Worm (Caenorhabditis elegans) whole organism, L2 larva: ENCODE data around the gene cblc-1.

Experiments
- C34F6.9 ChIP-seq: fragments of 150-350 bp; optimal IDR thresholded peaks from 2 replicates; lab custom pipeline; 2014; ENCODE audit warnings: missing biosample characterization, missing genetic modification characterization
- F13H6.1 ChIP-seq: sonication (generic microtip); optimal IDR thresholded peaks from 2 replicates; lab custom pipeline; 2016; ENCODE audit warnings: missing genetic modification characterization, missing compliant biosample characterization
- R02D3.7 ChIP-seq: fragments of 150-350 bp; optimal IDR thresholded peaks from 2 replicates; lab custom pipeline; 2014; ENCODE audit warnings: missing biosample characterization, missing genetic modification characterization
- Y55F3AM.14 ChIP-seq: fragments of 200-800 bp; sonication (Bioruptor generic); optimal IDR thresholded peaks from 2 replicates; lab custom pipeline; 2018; ENCODE audit warnings: mild to moderate bottlenecking, missing genetic modification characterization, missing compliant biosample characterization
- ZK546.5 ChIP-seq: sonication (generic microtip); optimal IDR thresholded peaks from 2 replicates; lab custom pipeline; 2017; ENCODE audit warnings: missing biosample characterization, missing genetic modification characterization
- alr-1 ChIP-seq: fragments of 150-350 bp; optimal IDR thresholded peaks from 2 replicates; lab custom pipeline; 2014; ENCODE audit warnings: missing biosample characterization, missing genetic modification characterization
- ama-1 ChIP-seq: fragments of 150-350 bp; optimal IDR thresholded peaks from 2 replicates; lab custom pipeline; 2018; ENCODE audit warnings: inconsistent platforms
- blmp-1 ChIP-seq: sonication (generic microtip); optimal IDR thresholded peaks from 2 replicates; lab custom pipeline; 2017; ENCODE audit warnings: missing genetic modification characterization, mild to moderate bottlenecking, missing compliant biosample characterization, antibody characterized with exemption, moderate library complexity; ENCODE audit not compliant: insufficient read depth
- ceh-16 ChIP-seq: fragments of 150-350 bp; optimal IDR thresholded peaks from 2 replicates; lab custom pipeline; 2014; ENCODE audit warnings: missing biosample characterization, missing genetic modification characterization
- ceh-82 ChIP-seq: fragments of 150-350 bp; optimal IDR thresholded peaks from 2 replicates; lab custom pipeline; 2014; ENCODE audit warnings: missing biosample characterization, missing genetic modification characterization
- crh-2 ChIP-seq: sonication (generic microtip); optimal IDR thresholded peaks from 2 replicates; lab custom pipeline; 2017; ENCODE audit warnings: missing biosample characterization, missing genetic modification characterization
- egl-27 ChIP-seq: sonication (generic microtip); optimal IDR thresholded peaks from 3 replicates; lab custom pipeline; 2017; ENCODE audit warnings: missing biosample characterization, missing genetic modification reagents, missing genetic modification characterization
- elt-1 ChIP-seq: fragments of 150-350 bp; optimal IDR thresholded peaks from 2 replicates; lab custom pipeline; 2014; ENCODE audit warnings: missing biosample characterization, missing genetic modification characterization
- fos-1 ChIP-seq: fragments of 150-350 bp; optimal IDR thresholded peaks from 2 replicates; lab custom pipeline; 2014; ENCODE audit warnings: missing biosample characterization, missing genetic modification characterization
- gmeb-1 ChIP-seq: fragments of 150-350 bp; optimal IDR thresholded peaks from 2 replicates; lab custom pipeline; 2014; ENCODE audit warnings: missing biosample characterization, missing genetic modification characterization
- lin-11 ChIP-seq: fragments of 150-350 bp; sonication (generic microtip); optimal IDR thresholded peaks from 2 replicates; lab custom pipeline; 2014; ENCODE audit warnings: missing biosample characterization, missing genetic modification characterization, inconsistent platforms, mixed read lengths
- lin-39 ChIP-seq: fragments of 150-350 bp; optimal IDR thresholded peaks from 2 replicates; lab custom pipeline; 2014; ENCODE audit warnings: missing biosample characterization, missing genetic modification reagents, missing genetic modification characterization
- lsy-2 ChIP-seq, 2 experiments: fragments of 150-350 bp in 1 of 2; sonication (generic microtip) in 1 of 2; optimal IDR thresholded peaks; 2 replicates each; lab custom pipeline; 2014 to 2017; ENCODE audit warnings: missing biosample characterization in 2 of 2, missing genetic modification characterization in 2 of 2
- mbf-1 ChIP-seq: sonication (generic microtip); optimal IDR thresholded peaks from 2 replicates; lab custom pipeline; 2017; ENCODE audit warnings: missing biosample characterization, missing genetic modification characterization
- nhr-10 ChIP-seq: sonication (generic microtip); optimal IDR thresholded peaks from 2 replicates; lab custom pipeline; 2017; ENCODE audit warnings: missing biosample characterization, missing genetic modification characterization
- nhr-11 ChIP-seq: fragments of 150-350 bp; optimal IDR thresholded peaks from 2 replicates; lab custom pipeline; 2014; ENCODE audit warnings: missing biosample characterization, missing genetic modification characterization
- nhr-12 ChIP-seq: fragments of 150-350 bp; optimal IDR thresholded peaks from 2 replicates; lab custom pipeline; 2014; ENCODE audit warnings: missing biosample characterization, missing genetic modification characterization
- nhr-21 ChIP-seq: fragments of 150-350 bp; optimal IDR thresholded peaks from 2 replicates; lab custom pipeline; 2014; ENCODE audit warnings: missing biosample characterization, missing genetic modification characterization
- nhr-23 ChIP-seq: fragments of 150-350 bp; optimal IDR thresholded peaks from 2 replicates; lab custom pipeline; 2014; ENCODE audit warnings: missing biosample characterization, missing genetic modification reagents, missing genetic modification characterization
- nhr-25 ChIP-seq: fragments of 150-350 bp; sonication (generic microtip); optimal IDR thresholded peaks from 3 replicates; lab custom pipeline; 2014; ENCODE audit warnings: missing biosample characterization, missing genetic modification characterization
- nhr-6 ChIP-seq: fragments of 150-350 bp; optimal IDR thresholded peaks from 2 replicates; lab custom pipeline; 2014; ENCODE audit warnings: missing biosample characterization, missing genetic modification characterization
- peb-1 ChIP-seq: fragments of 150-350 bp; optimal IDR thresholded peaks from 2 replicates; lab custom pipeline; 2014; ENCODE audit warnings: missing biosample characterization, missing genetic modification characterization
- sem-4 ChIP-seq: fragments of 150-350 bp; optimal IDR thresholded peaks from 2 replicates; lab custom pipeline; 2014; ENCODE audit warnings: missing biosample characterization, missing genetic modification reagents, missing genetic modification characterization
- sma-3 ChIP-seq: sonication (generic microtip); optimal IDR thresholded peaks from 2 replicates; lab custom pipeline; 2016; ENCODE audit warnings: missing genetic modification reagents, missing genetic modification characterization, missing compliant biosample characterization
- sma-9 ChIP-seq, 2 experiments: fragments of 150-350 bp in 1 of 2; sonication (generic microtip) in 1 of 2; optimal IDR thresholded peaks; 2 replicates each; lab custom pipeline; 2014 to 2016; ENCODE audit warnings: missing genetic modification characterization in 2 of 2, mild to moderate bottlenecking in 1 of 2, missing biosample characterization in 1 of 2, missing compliant biosample characterization in 1 of 2, missing genetic modification reagents in 1 of 2, moderate library complexity in 1 of 2
- snpc-4 ChIP-seq: fragments of 150-350 bp; optimal IDR thresholded peaks from 2 replicates; lab custom pipeline; 2014; ENCODE audit warnings: missing biosample characterization, missing genetic modification characterization
- unc-39 ChIP-seq: fragments of 150-350 bp; optimal IDR thresholded peaks from 2 replicates; lab custom pipeline; 2014; ENCODE audit warnings: missing biosample characterization, missing genetic modification characterization
- unc-62 ChIP-seq: fragments of 150-350 bp; optimal IDR thresholded peaks from 2 replicates; lab custom pipeline; 2014; ENCODE audit warnings: missing biosample characterization, missing genetic modification reagents, missing genetic modification characterization
- ztf-1 ChIP-seq: fragments of 200-800 bp; sonication (Bioruptor generic); conservative IDR thresholded peaks from 2 replicates; pipeline ENCODE4 v1.3.6; 2022; ENCODE audit warnings: missing genetic modification characterization, missing compliant biosample characterization
- ztf-11 ChIP-seq: sonication (generic microtip); optimal IDR thresholded peaks from 2 replicates; lab custom pipeline; 2017; ENCODE audit warnings: missing biosample characterization, missing genetic modification characterization
- ztf-4 ChIP-seq: fragments of 150-350 bp; optimal IDR thresholded peaks from 2 replicates; lab custom pipeline; 2014; ENCODE audit warnings: missing biosample characterization, missing genetic modification characterization

Gene cblc-1

DNA sequence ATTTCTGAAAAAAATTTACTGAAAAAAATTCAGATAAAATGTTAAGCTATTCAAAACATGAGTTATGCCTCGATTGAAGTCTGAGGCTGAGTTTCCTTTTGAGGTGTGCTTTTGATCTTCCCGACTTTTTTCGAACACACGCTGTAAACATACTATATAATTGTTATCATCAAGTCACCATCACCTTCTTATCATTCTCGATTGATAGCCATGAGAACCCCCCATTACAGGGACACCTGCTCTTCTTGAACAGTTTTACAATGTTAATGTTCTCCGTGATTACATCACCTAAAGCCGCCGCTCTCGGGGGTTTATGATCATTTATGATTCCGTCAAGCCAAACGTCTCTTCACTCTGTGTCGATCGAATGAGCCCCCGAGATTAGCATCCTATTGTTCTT, 43.2 kb upstream of the cblc-1 start:
- TF ChIP-seq ztf-4 (tag; lab: Kevin White, UChicago) = no peak
- no peak for TF ChIP-seq nhr-25 (tag; lab: Kevin White, UChicago)
- TF ChIP-seq nhr-12 (tag; lab: Kevin White, UChicago) = no peak
- no peak for TF ChIP-seq unc-39 (tag; lab: Kevin White, UChicago)
- no peak for TF ChIP-seq nhr-11 (tag; lab: Kevin White, UChicago)
- no peak for TF ChIP-seq lsy-2 (tag; optimal IDR thresholded peaks at IDR 0.05; lab: Kevin White, UChicago)
- no peak for TF ChIP-seq C34F6.9 (tag; lab: Kevin White, UChicago)
- no peak for TF ChIP-seq F13H6.1 (tag; lab: Kevin White, UChicago)
- TF ChIP-seq blmp-1 (tag; lab: Kevin White, UChicago) = no peak
- no peak for TF ChIP-seq unc-62 (GFP tag; lab: Kevin White, UChicago)
- no peak for TF ChIP-seq ztf-1 (GFP tag; lab: Robert Waterston, UW)
- TF ChIP-seq elt-1 = no peak
- no peak for TF ChIP-seq nhr-10 (tag; lab: Kevin White, UChicago)
- no peak for TF ChIP-seq snpc-4 (tag; lab: Kevin White, UChicago)
- no peak for TF ChIP-seq ZK546.5 (tag; lab: Kevin White, UChicago)
- TF ChIP-seq ama-1 (lab: Kevin White, UChicago) = no peak
- TF ChIP-seq R02D3.7 (tag; lab: Kevin White, UChicago) = no peak
- TF ChIP-seq nhr-23 (tag; lab: Kevin White, UChicago) = no peak
- TF ChIP-seq, all 48 proteins: peak for 0

DNA sequence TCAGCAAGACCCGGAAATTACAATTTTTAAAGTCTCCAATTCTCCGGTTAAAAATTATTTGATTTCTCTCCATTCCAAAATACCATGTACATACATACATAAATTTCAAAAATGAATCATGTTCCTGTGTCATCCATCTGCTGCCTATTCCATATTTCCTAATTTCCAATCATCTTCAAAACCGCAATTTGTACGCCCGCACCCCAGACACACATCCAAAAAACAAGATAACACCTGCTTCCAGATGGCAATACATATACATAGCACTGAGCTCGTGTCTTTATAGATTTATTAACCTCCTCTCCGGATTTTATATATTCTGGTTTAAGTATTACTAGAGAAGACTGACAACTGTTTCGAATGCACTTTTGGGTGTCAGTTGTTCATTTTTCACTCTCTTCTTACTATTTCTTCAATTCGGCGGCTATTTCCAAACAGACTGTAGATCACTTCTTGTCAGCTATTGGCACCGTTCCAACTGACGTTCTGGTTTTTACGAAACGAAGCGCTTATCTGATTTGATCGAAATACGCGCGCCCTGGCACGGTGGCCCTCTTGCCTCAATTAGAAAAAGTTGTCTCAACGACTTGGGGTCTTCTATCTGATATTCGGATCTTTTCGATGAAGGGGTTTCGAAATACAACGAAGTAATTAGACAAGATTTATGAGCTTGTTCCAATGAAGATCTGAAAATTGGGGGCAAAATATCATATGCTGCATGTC, 40.9 kb upstream of the cblc-1 start:
- no peak for TF ChIP-seq R02D3.7 (tag; lab: Kevin White, UChicago)
- no peak for TF ChIP-seq gmeb-1 (tag; lab: Kevin White, UChicago)
- TF ChIP-seq ceh-16 (tag; lab: Kevin White, UChicago) = peak; percentile 90
- peak; percentile 16 for TF ChIP-seq elt-1
- TF ChIP-seq nhr-11 (tag; lab: Kevin White, UChicago) = no peak

DNA sequence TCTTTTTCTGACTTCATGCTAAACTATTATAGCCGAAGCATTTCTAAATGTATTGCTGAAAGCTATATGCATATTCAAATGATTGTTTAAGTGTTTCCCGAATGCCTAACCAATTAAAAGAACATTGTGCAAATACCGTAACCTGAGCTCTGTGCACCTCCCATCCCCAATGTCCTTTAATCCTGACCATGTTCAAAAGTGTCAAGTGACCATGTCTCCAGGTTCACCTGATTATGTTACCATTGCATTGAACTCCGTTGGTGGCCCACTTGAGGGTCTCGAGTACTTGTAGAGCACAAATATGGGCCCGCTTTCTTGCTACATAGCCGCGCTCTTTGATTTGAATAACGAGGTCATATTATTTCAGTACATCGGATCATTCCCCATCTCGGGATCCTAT, 34.4 kb upstream of the cblc-1 start:
- TF ChIP-seq egl-27 (tag; lab: Kevin White, UChicago) = no peak
- TF ChIP-seq ztf-11 (tag; lab: Kevin White, UChicago) = no peak
- no peak for TF ChIP-seq fos-1 (tag; lab: Kevin White, UChicago)
- TF ChIP-seq ceh-82 (tag; lab: Kevin White, UChicago) = no peak
- TF ChIP-seq alr-1 = no peak
- no peak for TF ChIP-seq lin-11 (tag; lab: Kevin White, UChicago)
- TF ChIP-seq Y55F3AM.14 = no peak
- no peak for TF ChIP-seq mbf-1 (tag; lab: Kevin White, UChicago)
- TF ChIP-seq sma-9 (GFP tag; optimal IDR thresholded peaks at IDR 0.05; lab: Kevin White, UChicago) = no peak
- no peak for TF ChIP-seq sma-9 (tag; optimal IDR thresholded peaks at IDR 0.05; lab: Kevin White, UChicago)
- no peak for TF ChIP-seq ztf-1 (GFP tag; lab: Robert Waterston, UW)
- no peak for TF ChIP-seq nhr-25 (tag; lab: Kevin White, UChicago)
- no peak for TF ChIP-seq nhr-6 (tag; lab: Kevin White, UChicago)

DNA sequence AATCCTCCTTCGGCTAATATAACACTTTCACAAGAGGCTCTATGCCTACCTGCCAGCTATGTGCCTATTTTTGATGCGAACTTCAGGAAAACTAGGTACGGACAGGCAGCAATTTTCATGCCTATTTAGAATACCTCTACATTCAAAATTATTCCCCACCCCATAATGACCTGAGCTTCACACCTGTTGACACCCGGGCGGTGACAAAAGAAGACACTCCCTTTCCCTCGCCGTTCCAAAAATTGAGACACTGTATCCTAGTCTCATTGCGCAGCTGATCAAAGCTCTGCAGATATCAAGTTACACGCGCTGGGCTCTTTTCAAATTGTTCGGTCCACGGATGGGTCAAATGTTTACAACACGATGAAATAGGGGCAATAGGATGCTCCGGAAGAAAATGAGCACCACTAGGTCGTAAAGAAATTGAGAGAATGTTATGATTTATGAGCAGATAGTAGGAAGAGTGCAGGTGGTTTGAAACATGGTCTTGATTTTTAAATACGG, 33.5 kb upstream of the cblc-1 start:
- TF ChIP-seq sem-4 (tag; lab: Kevin White, UChicago) (no peak), lsy-2 (tag; optimal IDR thresholded peaks at IDR 0.05; lab: Kevin White, UChicago) (no peak), fos-1 (tag; lab: Kevin White, UChicago) (no peak), lin-39 (tag; lab: Kevin White, UChicago) (no peak), ztf-1 (GFP tag; lab: Robert Waterston, UW) (no peak), R02D3.7 (tag; lab: Kevin White, UChicago) (no peak), nhr-12 (tag; lab: Kevin White, UChicago) (no peak), nhr-21 (no peak), peb-1 (tag; lab: Kevin White, UChicago) (no peak), sma-3 (GFP tag; lab: Kevin White, UChicago) (no peak), gmeb-1 (tag; lab: Kevin White, UChicago) (no peak), crh-2 (no peak), snpc-4 (tag; lab: Kevin White, UChicago) (no peak)
